Worm (Caenorhabditis elegans): Measurements from ENCODE around the gene elt-2.

The elt-2 gene

ce11 chrX:10514056-10514455 lies 33.0 kb downstream of the elt-2 start:
- TF ChIP-seq mab-5 (tag; optimal IDR thresholded peaks at IDR 0.05) (no peak), mep-1 (tag; optimal IDR thresholded peaks at IDR 0.05) (no peak), nhr-28 (tag; optimal IDR thresholded peaks at IDR 0.05) (no peak), ces-1 (GFP tag; optimal IDR thresholded peaks at IDR 0.05) (peak; percentile 5), elt-1 (tag; optimal IDR thresholded peaks at IDR 0.05; ENCODE audit: borderline replicate concordance, insufficient read depth) (no peak), unc-39 (tag; optimal IDR thresholded peaks at IDR 0.05) (no peak), ztf-11 (tag; optimal IDR thresholded peaks at IDR 0.05) (no peak)

DNA sequence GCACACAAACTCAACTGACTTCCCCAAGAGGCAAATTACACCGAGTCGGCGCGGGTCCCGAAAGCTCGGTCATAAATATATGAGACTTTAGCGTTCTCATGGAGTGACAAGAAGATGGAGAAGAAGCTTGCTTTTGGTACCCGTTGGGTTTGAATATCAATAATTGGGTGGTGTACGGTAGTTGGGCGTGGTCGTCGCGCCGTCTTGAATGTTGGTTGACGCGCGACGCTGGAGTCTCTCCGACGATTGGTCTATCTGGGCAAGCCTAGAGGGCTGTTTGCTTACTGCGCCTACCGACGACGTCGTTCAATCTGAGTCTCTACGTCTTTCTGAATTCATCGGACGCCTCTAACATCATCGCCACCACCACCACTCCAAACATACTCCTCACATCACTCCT lies 33.8 kb downstream of the elt-2 start:
- TF ChIP-seq zip-8 (tag; optimal IDR thresholded peaks at IDR 0.05): no peak
- peak; percentile 57 for TF ChIP-seq lsy-2 (tag; optimal IDR thresholded peaks at IDR 0.05)
- no peak for TF ChIP-seq elt-1 (tag; optimal IDR thresholded peaks at IDR 0.05; ENCODE audit: borderline replicate concordance, insufficient read depth)
- TF ChIP-seq hlh-1 (tag; optimal IDR thresholded peaks at IDR 0.05): no peak
- TF ChIP-seq ham-2 (GFP tag; optimal IDR thresholded peaks at IDR 0.05): peak; percentile 3

- peak; percentile 63 for TF ChIP-seq nhr-2 (tag; optimal IDR thresholded peaks at IDR 0.05)
- no peak for TF ChIP-seq unc-62 (GFP tag; optimal IDR thresholded peaks at IDR 0.05)
Observed at ce11 chrX:10516549-10516948, 35.5 kb downstream of the elt-2 start.

ce11 chrX:10520185-10520584 lies 39.1 kb downstream of the elt-2 start:
- no peak for TF ChIP-seq lin-32 (GFP tag; optimal IDR thresholded peaks at IDR 0.05)
- peak; percentile 92 for TF ChIP-seq unc-62 (GFP tag; optimal IDR thresholded peaks at IDR 0.05)
- peak; percentile 91 for TF ChIP-seq elt-1 (tag; optimal IDR thresholded peaks at IDR 0.05; ENCODE audit: borderline replicate concordance, insufficient read depth)
- peak; percentile 69 for TF ChIP-seq nhr-2 (tag; optimal IDR thresholded peaks at IDR 0.05)
- TF ChIP-seq ceh-39 (tag; optimal IDR thresholded peaks at IDR 0.05): no peak

- TF ChIP-seq flh-1 (GFP tag; optimal IDR thresholded peaks at IDR 0.05) (no peak), M03D4.4 (tag; optimal IDR thresholded peaks at IDR 0.05) (no peak), nhr-12 (tag; optimal IDR thresholded peaks at IDR 0.05) (no peak), hlh-1 (tag; optimal IDR thresholded peaks at IDR 0.05) (no peak), elt-3 (tag; optimal IDR thresholded peaks at IDR 0.05) (no peak), ceh-43 (GFP tag; optimal IDR thresholded peaks at IDR 0.05) (no peak), ces-1 (GFP tag; optimal IDR thresholded peaks at IDR 0.05) (no peak), ceh-83 (GFP tag; optimal IDR thresholded peaks at IDR 0.05) (no peak), nhr-237 (tag; optimal IDR thresholded peaks at IDR 0.05) (no peak), ham-2 (GFP tag; optimal IDR thresholded peaks at IDR 0.05) (no peak), mep-1 (tag; optimal IDR thresholded peaks at IDR 0.05) (no peak), sem-2 (GFP tag; optimal IDR thresholded peaks at IDR 0.05) (no peak), sptf-1 (tag; optimal IDR thresholded peaks at IDR 0.05) (no peak), blmp-1 (tag; optimal IDR thresholded peaks at IDR 0.05) (no peak), tbx-8 (GFP tag; optimal IDR thresholded peaks at IDR 0.05) (no peak), mls-2 (tag; optimal IDR thresholded peaks at IDR 0.05) (no peak), nhr-2 (tag; optimal IDR thresholded peaks at IDR 0.05) (no peak)
Observed at ce11 chrX:10521313-10521712, 40.3 kb downstream of the elt-2 start, which contains the start of gene F14F3.4. F14F3.4 (minus strand) TSS chrX:10521413.

DNA sequence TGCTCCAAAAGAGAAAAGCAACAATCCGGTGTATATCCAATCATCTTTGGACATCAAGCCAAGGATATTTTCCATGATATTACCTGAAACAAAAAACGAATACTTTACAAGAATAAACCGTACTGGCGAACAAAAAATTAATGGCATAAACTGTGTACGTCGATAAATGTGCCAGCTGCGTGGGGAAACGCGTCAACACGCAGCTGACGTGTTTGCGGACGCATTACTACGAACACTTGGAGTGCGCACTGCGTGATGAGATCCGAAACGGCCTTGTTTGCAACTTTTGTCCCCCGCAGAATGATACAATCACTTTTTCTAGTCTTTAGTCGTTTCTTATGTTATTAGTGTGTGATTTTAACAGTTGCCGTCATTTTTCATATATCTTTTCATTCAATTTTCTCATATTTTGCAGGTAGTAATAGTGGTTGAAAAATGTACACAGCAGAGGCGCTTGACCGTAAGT lies 43.5 kb downstream of the elt-2 start, which contains the start of the genes mboa-7 and git-1:
Gene mboa-7 (minus strand): TSS at position 83 of the 466 bp plus-strand sequence.
Gene git-1 (plus strand): TSS at position 416 of the 466 bp plus-strand sequence.
- peak; percentile 2 for TF ChIP-seq lsy-2 (tag; optimal IDR thresholded peaks at IDR 0.05)
- TF ChIP-seq nhr-237 (tag; optimal IDR thresholded peaks at IDR 0.05): no peak
- TF ChIP-seq sptf-1 (tag; optimal IDR thresholded peaks at IDR 0.05): peak; percentile 52
- no peak for TF ChIP-seq nhr-76 (tag; optimal IDR thresholded peaks at IDR 0.05)
- peak; percentile 37 for TF ChIP-seq pha-4 (tag; optimal IDR thresholded peaks at IDR 0.05)
- TF ChIP-seq mls-2 (tag; optimal IDR thresholded peaks at IDR 0.05): peak; percentile 42
- TF ChIP-seq M03D4.4 (tag; optimal IDR thresholded peaks at IDR 0.05): peak; percentile 59
- TF ChIP-seq unc-120 (tag; optimal IDR thresholded peaks at IDR 0.05; ENCODE audit: poor library complexity, severe bottlenecking): peak; percentile 38
- no peak for TF ChIP-seq ham-2 (GFP tag; optimal IDR thresholded peaks at IDR 0.05)
- TF ChIP-seq lin-13 (tag; optimal IDR thresholded peaks at IDR 0.05): peak; percentile 76
- TF ChIP-seq hlh-1 (tag; optimal IDR thresholded peaks at IDR 0.05): peak; percentile 66
- TF ChIP-seq flh-1 (GFP tag; optimal IDR thresholded peaks at IDR 0.05): no peak
- peak; percentile 68 for TF ChIP-seq mep-1 (tag; optimal IDR thresholded peaks at IDR 0.05)
- TF ChIP-seq lin-32 (GFP tag; optimal IDR thresholded peaks at IDR 0.05): peak; percentile 49
- TF ChIP-seq ces-1 (GFP tag; optimal IDR thresholded peaks at IDR 0.05): peak; percentile 9
- no peak for TF ChIP-seq cnd-1 (tag; optimal IDR thresholded peaks at IDR 0.05)
